Fruit fly (Drosophila melanogaster) whole organism, embryonic: ENCODE measurements around the gene CG43054.

ENCODE experiments used
- ATbp ChIP-seq: fragments of 200-800 bp; sonication (Bioruptor generic); optimal IDR thresholded peaks from 2 replicates; lab custom pipeline; 2017; ENCODE audit warnings: missing biosample characterization, mild to moderate bottlenecking, missing genetic modification characterization, missing genetic modification reagents
- Antp ChIP-seq: fragments of 200-800 bp; sonication (Bioruptor generic); optimal IDR thresholded peaks from 3 replicates; lab custom pipeline; 2016; ENCODE audit warnings: missing biosample characterization, missing genetic modification characterization
- Atf6 ChIP-seq: fragments of 200-800 bp; sonication (Bioruptor generic); IDR thresholded peaks from 2 replicates; pipeline ENCODE4 v1.3.6; 2022; ENCODE audit warnings: missing biosample characterization, missing genetic modification characterization
- C15 ChIP-seq: fragments of 200-800 bp; sonication (Bioruptor generic); IDR thresholded peaks from 3 replicates; pipeline ENCODE4 v1.3.6; 2022; ENCODE audit warnings: missing biosample characterization, missing genetic modification characterization
- CG11504 ChIP-seq: fragments of 200-800 bp; sonication (Bioruptor generic); optimal IDR thresholded peaks from 3 replicates; lab custom pipeline; 2019; ENCODE audit warnings: missing biosample characterization, mild to moderate bottlenecking, missing genetic modification characterization, moderate library complexity
- CG12942 ChIP-seq: fragments of 200-800 bp; sonication (Bioruptor generic); optimal IDR thresholded peaks from 3 replicates; lab custom pipeline; 2016; ENCODE audit warnings: missing biosample characterization, missing genetic modification characterization
- CG13624 ChIP-seq: fragments of 200-800 bp; sonication (Bioruptor generic); optimal IDR thresholded peaks from 2 replicates; lab custom pipeline; 2016; ENCODE audit warnings: missing biosample characterization, missing genetic modification characterization
- CG14014 ChIP-seq: fragments of 200-800 bp; sonication (Bioruptor generic); IDR thresholded peaks from 2 replicates; pipeline ENCODE4 v1.3.6; 2022; ENCODE audit warnings: missing biosample characterization, missing genetic modification characterization
- CG15696 ChIP-seq: fragments of 200-800 bp; sonication (Bioruptor generic); optimal IDR thresholded peaks from 2 replicates; lab custom pipeline; 2019; ENCODE audit warnings: missing biosample characterization, mild to moderate bottlenecking, missing genetic modification characterization, moderate library complexity
- CG1602 ChIP-seq: fragments of 200-800 bp; sonication (Bioruptor generic); optimal IDR thresholded peaks from 3 replicates; lab custom pipeline; 2016; ENCODE audit warnings: missing biosample characterization, missing genetic modification characterization
- CG17359 ChIP-seq: fragments of 200-800 bp; sonication (Bioruptor generic); optimal IDR thresholded peaks from 3 replicates; lab custom pipeline; 2018; ENCODE audit warnings: missing biosample characterization, mild to moderate bottlenecking, missing genetic modification characterization, moderate library complexity
- CG17568 ChIP-seq: fragments of 200-800 bp; sonication (Bioruptor generic); optimal IDR thresholded peaks from 2 replicates; lab custom pipeline; 2018; ENCODE audit warnings: missing biosample characterization, mild to moderate bottlenecking, missing genetic modification characterization, moderate library complexity
- CG2678 ChIP-seq: fragments of 200-800 bp; sonication (Bioruptor generic); optimal IDR thresholded peaks from 3 replicates; lab custom pipeline; 2019; ENCODE audit warnings: missing biosample characterization, mild to moderate bottlenecking, missing genetic modification characterization, moderate library complexity
- CG2875 ChIP-seq: fragments of 200-800 bp; sonication (Bioruptor generic); optimal IDR thresholded peaks from 2 replicates; lab custom pipeline; 2017; ENCODE audit warnings: missing biosample characterization, mild to moderate bottlenecking, missing genetic modification characterization, missing genetic modification reagents
- CG3065 ChIP-seq: fragments of 200-800 bp; sonication (Bioruptor generic); optimal IDR thresholded peaks from 2 replicates; lab custom pipeline; 2016; ENCODE audit warnings: missing biosample characterization, missing genetic modification characterization
- CG3163 ChIP-seq: fragments of 200-800 bp; sonication (Bioruptor generic); optimal IDR thresholded peaks from 3 replicates; lab custom pipeline; 2016; ENCODE audit warnings: missing biosample characterization, missing genetic modification characterization
- CG32532 ChIP-seq: fragments of 200-800 bp; sonication (Bioruptor generic); IDR thresholded peaks from 2 replicates; pipeline ENCODE4 v1.3.6; 2022; ENCODE audit warnings: missing biosample characterization, missing genetic modification characterization
- CG32767 ChIP-seq: fragments of 200-800 bp; sonication (Bioruptor generic); IDR thresholded peaks from 2 replicates; pipeline ENCODE4 v1.3.6; 2022; ENCODE audit warnings: missing biosample characterization, missing genetic modification characterization
- CG32772 ChIP-seq: fragments of 200-800 bp; sonication (Bioruptor generic); IDR thresholded peaks from 2 replicates; pipeline ENCODE4 v1.3.6; 2022; ENCODE audit warnings: missing biosample characterization, missing genetic modification characterization
- CG33557 ChIP-seq: fragments of 200-800 bp; sonication (Bioruptor generic); optimal IDR thresholded peaks from 2 replicates; lab custom pipeline; 2019; ENCODE audit warnings: missing biosample characterization, mild to moderate bottlenecking, missing genetic modification characterization, moderate library complexity
- CG34224 ChIP-seq: fragments of 200-800 bp; sonication (Bioruptor generic); IDR thresholded peaks from 3 replicates; pipeline ENCODE4 v1.3.6; 2022; ENCODE audit warnings: missing biosample characterization, missing genetic modification characterization; ENCODE audit not compliant: partially characterized antibody
- CG3838 ChIP-seq: fragments of 200-800 bp; sonication (Bioruptor generic); optimal IDR thresholded peaks from 3 replicates; lab custom pipeline; 2016; ENCODE audit warnings: missing biosample characterization, missing genetic modification characterization
- CG3847 ChIP-seq: fragments of 200-800 bp; sonication (Bioruptor generic); IDR thresholded peaks from 2 replicates; pipeline ENCODE4 v1.3.6; 2022; ENCODE audit warnings: missing biosample characterization, missing genetic modification characterization
- CG7928 ChIP-seq: fragments of 200-800 bp; sonication (Bioruptor generic); optimal IDR thresholded peaks from 2 replicates; lab custom pipeline; 2017; ENCODE audit warnings: missing biosample characterization, mild to moderate bottlenecking, missing genetic modification characterization
- CTCF ChIP-seq: fragments of 200-800 bp; sonication (Bioruptor generic); optimal IDR thresholded peaks from 2 replicates; lab custom pipeline; 2017; ENCODE audit warnings: missing biosample characterization, mild to moderate bottlenecking, missing genetic modification characterization, moderate library complexity
- Deaf1 ChIP-seq: fragments of 200-800 bp; optimal IDR thresholded peaks from 3 replicates; lab custom pipeline; 2019; ENCODE audit warnings: missing biosample characterization, mild to moderate bottlenecking, missing genetic modification characterization, moderate library complexity
- Dp ChIP-seq: fragments of 200-800 bp; sonication (Bioruptor generic); optimal IDR thresholded peaks from 2 replicates; lab custom pipeline; 2018; ENCODE audit warnings: missing biosample characterization, mild to moderate bottlenecking, missing genetic modification characterization, moderate library complexity
- H2.0 ChIP-seq: fragments of 200-800 bp; sonication (Bioruptor generic); IDR thresholded peaks from 2 replicates; pipeline ENCODE4 v1.3.6; 2022; ENCODE audit warnings: missing biosample characterization, missing genetic modification characterization
- Rx ChIP-seq: fragments of 200-800 bp; sonication (Bioruptor generic); IDR thresholded peaks from 2 replicates; pipeline ENCODE4 v1.3.6; 2022; ENCODE audit warnings: missing biosample characterization, missing genetic modification characterization
- Sry-β ChIP-seq: fragments of 200-800 bp; sonication (Bioruptor generic); optimal IDR thresholded peaks from 2 replicates; lab custom pipeline; 2018; ENCODE audit warnings: missing biosample characterization, mild to moderate bottlenecking, missing genetic modification characterization, moderate library complexity
- ab ChIP-seq: fragments of 200-800 bp; sonication (Bioruptor generic); optimal IDR thresholded peaks from 2 replicates; lab custom pipeline; 2016; ENCODE audit warnings: missing biosample characterization, missing genetic modification characterization
- btn ChIP-seq: fragments of 200-800 bp; sonication (Bioruptor generic); optimal IDR thresholded peaks from 2 replicates; lab custom pipeline; 2016; ENCODE audit warnings: missing biosample characterization, missing genetic modification characterization
- croc ChIP-seq: fragments of 200-800 bp; sonication (Bioruptor generic); conservative IDR thresholded peaks from 3 replicates; pipeline ENCODE4 v1.3.6; 2022; ENCODE audit warnings: missing biosample characterization, missing genetic modification characterization
- crp ChIP-seq, 2 experiments: fragments of 200-800 bp; sonication (Bioruptor generic); optimal IDR thresholded peaks; 2 replicates in 1 of 2; 3 replicates in 1 of 2; lab custom pipeline; 2017; ENCODE audit warnings: missing biosample characterization in 2 of 2, missing genetic modification characterization in 2 of 2, mild to moderate bottlenecking in 1 of 2, moderate library complexity in 1 of 2
- exex ChIP-seq: fragments of 200-800 bp; sonication (Bioruptor generic); optimal IDR thresholded peaks from 4 replicates; lab custom pipeline; 2018; ENCODE audit warnings: missing biosample characterization, mild to moderate bottlenecking, missing genetic modification characterization, moderate library complexity
- fru ChIP-seq: fragments of >200 bp; optimal IDR thresholded peaks from 2 replicates; lab custom pipeline; 2017
- hbn ChIP-seq: fragments of 200-800 bp; sonication (Bioruptor generic); IDR thresholded peaks from 2 replicates; pipeline ENCODE4 v1.3.6; 2022; ENCODE audit warnings: missing biosample characterization, missing genetic modification characterization; ENCODE audit not compliant: partially characterized antibody
- ind ChIP-seq: fragments of 200-800 bp; sonication (Bioruptor generic); optimal IDR thresholded peaks from 3 replicates; lab custom pipeline; 2016; ENCODE audit warnings: missing biosample characterization, missing genetic modification characterization
- ken ChIP-seq: fragments of 200-800 bp; sonication (Bioruptor generic); IDR thresholded peaks from 3 replicates; pipeline ENCODE4 v1.3.6; 2022; ENCODE audit warnings: missing biosample characterization, missing genetic modification characterization
- mirr ChIP-seq: fragments of 200-800 bp; sonication (Bioruptor generic); optimal IDR thresholded peaks from 3 replicates; lab custom pipeline; 2018; ENCODE audit warnings: missing biosample characterization, mild to moderate bottlenecking, missing genetic modification characterization
- mld ChIP-seq: fragments of 200-800 bp; sonication (Bioruptor generic); IDR thresholded peaks from 3 replicates; pipeline ENCODE4 v1.3.6; 2022; ENCODE audit warnings: missing biosample characterization, missing genetic modification characterization; ENCODE audit not compliant: partially characterized antibody
- nerfin-1 ChIP-seq: fragments of 200-800 bp; sonication (Bioruptor generic); optimal IDR thresholded peaks from 3 replicates; lab custom pipeline; 2019; ENCODE audit warnings: missing biosample characterization, mild to moderate bottlenecking, missing genetic modification characterization, moderate library complexity
- pita ChIP-seq: fragments of 200-800 bp; sonication (Bioruptor generic); optimal IDR thresholded peaks from 2 replicates; lab custom pipeline; 2017; ENCODE audit warnings: missing biosample characterization, mild to moderate bottlenecking, missing genetic modification characterization
- repo ChIP-seq: fragments of 200-800 bp; sonication (Bioruptor generic); optimal IDR thresholded peaks from 2 replicates; lab custom pipeline; 2016; ENCODE audit warnings: missing biosample characterization, missing genetic modification characterization
- scrt ChIP-seq: fragments of 200-800 bp; sonication (Bioruptor generic); optimal IDR thresholded peaks from 2 replicates; lab custom pipeline; 2018; ENCODE audit warnings: missing biosample characterization, mild to moderate bottlenecking, missing genetic modification characterization, moderate library complexity
- seq ChIP-seq: fragments of 200-800 bp; sonication (Bioruptor generic); IDR thresholded peaks from 2 replicates; pipeline ENCODE4 v1.3.6; 2022; ENCODE audit warnings: missing biosample characterization, missing genetic modification characterization
- slp2 ChIP-seq: fragments of 200-800 bp; sonication (Bioruptor generic); optimal IDR thresholded peaks from 2 replicates; lab custom pipeline; 2016; ENCODE audit warnings: missing biosample characterization, missing genetic modification characterization
- ssp ChIP-seq: fragments of 200-800 bp; sonication (Bioruptor generic); IDR thresholded peaks from 2 replicates; pipeline ENCODE4 v1.3.6; 2022; ENCODE audit warnings: missing biosample characterization, missing genetic modification characterization
- unc-4 ChIP-seq: fragments of 200-800 bp; sonication (Bioruptor generic); IDR thresholded peaks from 2 replicates; pipeline ENCODE4 v1.3.6; 2022; ENCODE audit warnings: missing biosample characterization, missing genetic modification characterization; ENCODE audit not compliant: partially characterized antibody
- wor ChIP-seq: fragments of 200-800 bp; sonication (Bioruptor generic); IDR thresholded peaks from 2 replicates; pipeline ENCODE4 v1.3.6; 2022; ENCODE audit warnings: missing biosample characterization, missing genetic modification characterization
- z ChIP-seq: fragments of 200-800 bp; sonication (Bioruptor generic); IDR thresholded peaks from 3 replicates; pipeline ENCODE4 v1.3.6; 2022; ENCODE audit warnings: missing biosample characterization, missing genetic modification characterization

Gene CG43054

dm6 chr2L:17589853-17590252, 37.8 kb upstream of the CG43054 start (continued):
- TF ChIP-seq Dp (GFP tag; lab: Kevin White, UChicago) (no peak), croc (GFP tag; lab: Robert Waterston, UW) (no peak), crp (GFP tag; optimal IDR thresholded peaks at IDR 0.05; lab: Kevin White, UChicago) (peak in 1 of 2 experiments; percentile 75), btn (no peak), ab (GFP tag; lab: Kevin White, UChicago) (no peak), C15 (GFP tag; lab: Robert Waterston, UW) (no peak), pita (no peak), CG13624 (peak; percentile 18), exex (no peak), CG34224 (GFP tag; lab: Robert Waterston, UW) (no peak), ind (peak; percentile 4), hbn (GFP tag; lab: Robert Waterston, UW) (no peak), CG32767 (GFP tag; lab: Robert Waterston, UW) (no peak), seq (peak; percentile 72), Atf6 (GFP tag; lab: Robert Waterston, UW) (no peak), Antp (GFP tag; lab: Kevin White, UChicago) (no peak), ken (GFP tag; lab: Robert Waterston, UW) (no peak), H2.0 (GFP tag; lab: Robert Waterston, UW) (no peak), repo (GFP tag; lab: Kevin White, UChicago) (no peak), CG3847 (no peak), CG17568 (peak; percentile 5), scrt (GFP tag; lab: Kevin White, UChicago) (peak; percentile 29), wor (GFP tag; lab: Robert Waterston, UW) (no peak), CG2875 (GFP tag; lab: Kevin White, UChicago) (no peak), CG12942 (GFP tag; lab: Kevin White, UChicago) (no peak), unc-4 (no peak), CG3838 (GFP tag; lab: Kevin White, UChicago) (no peak)

dm6 chr2L:17591960-17592359, 35.7 kb upstream of the CG43054 start, which contains the start of the genes Sytalpha and CG6870:
Sytalpha (plus strand) TSS chr2L:17592260.
CG6870 (minus strand) TSS chr2L:17592299.
- TF ChIP-seq CG32772 (GFP tag; lab: Robert Waterston, UW) (no peak), Deaf1 (tag; lab: Kevin White, UChicago) (peak; percentile 66), CG32532 (GFP tag; lab: Robert Waterston, UW) (no peak)

dm6 chr2L:17594087-17594486, 33.6 kb upstream of the CG43054 start:
- TF ChIP-seq CG3065 (GFP tag; lab: Kevin White, UChicago) (no peak), mirr (GFP tag; lab: Kevin White, UChicago) (no peak), hbn (GFP tag; lab: Robert Waterston, UW) (no peak), CG15696 (tag; lab: Kevin White, UChicago) (no peak), CG3163 (GFP tag; lab: Kevin White, UChicago) (no peak), CG14014 (GFP tag; lab: Robert Waterston, UW) (no peak), CG17359 (tag; lab: Kevin White, UChicago) (no peak), ab (GFP tag; lab: Kevin White, UChicago) (no peak), ATbp (GFP tag; lab: Kevin White, UChicago) (no peak), slp2 (GFP tag; lab: Kevin White, UChicago) (no peak), Dp (GFP tag; lab: Kevin White, UChicago) (peak; percentile 40), ssp (no peak), z (GFP tag; lab: Robert Waterston, UW) (no peak), CTCF (peak; percentile 45), CG7928 (GFP tag; lab: Kevin White, UChicago) (no peak), fru (lab: Kevin White, UChicago) (no peak), CG33557 (GFP tag; lab: Kevin White, UChicago) (no peak), nerfin-1 (tag; lab: Kevin White, UChicago) (no peak), Rx (GFP tag; lab: Robert Waterston, UW) (no peak), pita (no peak), mld (GFP tag; lab: Robert Waterston, UW) (no peak), CG11504 (tag; lab: Kevin White, UChicago) (no peak), CG2678 (tag; lab: Kevin White, UChicago) (no peak), CG1602 (GFP tag; lab: Kevin White, UChicago) (no peak), Sry-β (GFP tag; lab: Kevin White, UChicago) (no peak)
